Worm (Caenorhabditis elegans) whole organism, early embryonic: Measurements from ENCODE around the gene cin-4.
A peak's percentile ranks its signal among the peaks of the same experiment; 100 is the strongest.

Source experiments
- B0310.2 ChIP-seq: sonication (generic microtip); optimal IDR thresholded peaks from 2 replicates; lab custom pipeline; 2016; ENCODE audit warnings: mild to moderate bottlenecking, missing genetic modification characterization, missing compliant biosample characterization
- F13C5.2 ChIP-seq: sonication (generic microtip); optimal IDR thresholded peaks from 2 replicates; lab custom pipeline; 2017; ENCODE audit warnings: mild to moderate bottlenecking, missing genetic modification characterization, inconsistent platforms, missing compliant biosample characterization
- aly-1 ChIP-seq: sonication (generic microtip); optimal IDR thresholded peaks from 2 replicates; lab custom pipeline; 2016; ENCODE audit warnings: missing genetic modification characterization, missing compliant biosample characterization
- ama-1 ChIP-seq: fragments of 150-350 bp; optimal IDR thresholded peaks from 2 replicates; lab custom pipeline; 2014
- ceh-13 ChIP-seq: fragments of 200-800 bp; sonication (Bioruptor generic); optimal IDR thresholded peaks from 2 replicates; lab custom pipeline; 2018; ENCODE audit warnings: mild to moderate bottlenecking, missing genetic modification characterization, missing compliant biosample characterization
- ceh-36 ChIP-seq: sonication (generic microtip); optimal IDR thresholded peaks from 2 replicates; lab custom pipeline; 2016; ENCODE audit warnings: missing genetic modification characterization, inconsistent platforms, missing compliant biosample characterization
- ets-7 ChIP-seq: sonication (generic microtip); optimal IDR thresholded peaks from 2 replicates; lab custom pipeline; 2016; ENCODE audit warnings: missing genotype, missing genetic modification characterization, missing compliant biosample characterization
- flt-1 ChIP-seq: fragments of 200-800 bp; sonication (Bioruptor generic); IDR thresholded peaks from 2 replicates; pipeline ENCODE4 v1.3.6; 2022; ENCODE audit warnings: missing genetic modification characterization, missing compliant biosample characterization
- hmbx-1 ChIP-seq: sonication (generic microtip); optimal IDR thresholded peaks from 2 replicates; lab custom pipeline; 2016; ENCODE audit warnings: mild to moderate bottlenecking, missing genetic modification characterization, missing compliant biosample characterization
- hmg-4 ChIP-seq: fragments of 200-800 bp; sonication (Bioruptor generic); optimal IDR thresholded peaks from 2 replicates; lab custom pipeline; 2018; ENCODE audit warnings: mild to moderate bottlenecking, missing genetic modification characterization, missing compliant biosample characterization
- hnd-1 ChIP-seq: sonication (generic microtip); optimal IDR thresholded peaks from 2 replicates; lab custom pipeline; 2016; ENCODE audit warnings: missing genetic modification characterization, missing compliant biosample characterization
- pes-1 ChIP-seq: fragments of 200-800 bp; sonication (Bioruptor generic); IDR thresholded peaks from 2 replicates; pipeline ENCODE4 v1.3.6; 2022; ENCODE audit warnings: missing genetic modification reagents, missing genetic modification characterization, missing compliant biosample characterization
- scrt-1 ChIP-seq: fragments of 200-800 bp; sonication (Bioruptor generic); IDR thresholded peaks from 2 replicates; pipeline ENCODE4 v1.3.6; 2022; ENCODE audit warnings: missing genetic modification characterization, missing compliant biosample characterization
- sea-1 ChIP-seq: fragments of 200-800 bp; sonication (Bioruptor generic); conservative IDR thresholded peaks from 2 replicates; pipeline ENCODE4 v1.3.6; 2022; ENCODE audit warnings: missing genetic modification characterization, missing compliant biosample characterization
- tbx-11 ChIP-seq: fragments of 200-800 bp; sonication (Bioruptor generic); IDR thresholded peaks from 2 replicates; pipeline ENCODE4 v1.3.6; 2022; ENCODE audit warnings: missing genetic modification characterization, missing compliant biosample characterization
- tbx-37 ChIP-seq: fragments of 200-800 bp; sonication (Bioruptor generic); conservative IDR thresholded peaks from 2 replicates; pipeline ENCODE4 v1.3.6; 2022; ENCODE audit warnings: missing genetic modification reagents, missing genetic modification characterization, missing compliant biosample characterization
- tra-4 ChIP-seq: sonication (generic microtip); optimal IDR thresholded peaks from 2 replicates; lab custom pipeline; 2017; ENCODE audit warnings: missing genetic modification characterization, missing compliant biosample characterization

Gene cin-4

DNA sequence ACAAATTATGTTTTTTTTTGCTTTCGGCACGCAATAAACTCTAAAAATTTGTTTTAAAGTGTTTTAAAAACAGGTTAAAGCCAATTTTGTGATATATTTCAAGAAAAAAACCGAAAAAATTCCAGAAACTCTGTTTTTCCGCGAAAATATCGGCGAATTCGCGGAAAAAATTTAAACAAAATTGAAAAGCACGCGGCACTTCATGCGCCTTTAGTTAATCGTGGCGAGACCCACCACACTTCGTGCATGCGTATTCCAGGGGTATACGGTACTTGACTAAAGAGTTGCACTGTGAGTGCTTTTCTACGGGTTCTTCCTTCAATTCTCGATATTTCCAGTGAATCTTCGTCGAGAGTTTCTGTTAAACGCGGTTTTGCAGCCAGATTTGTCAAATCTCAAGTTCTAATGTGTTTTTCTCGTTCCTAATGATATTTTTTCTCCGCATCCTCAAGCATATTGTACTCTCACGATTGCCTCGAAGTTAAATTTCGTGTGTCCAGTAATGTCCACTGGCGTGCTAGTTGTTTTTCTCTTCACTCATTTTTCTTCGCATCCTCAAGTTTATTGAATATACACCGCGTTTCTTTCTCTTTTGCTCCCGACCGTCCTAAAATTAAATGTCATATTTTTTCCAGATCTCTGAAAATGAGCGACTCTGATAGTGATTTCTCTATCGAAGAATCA lies at the start of gene cin-4:
TSS of gene cin-4 (plus strand) at position 634 of the 684 bp plus-strand sequence.
- TF ChIP-seq aly-1 (tag; lab: Kevin White, UChicago) (no peak), tra-4 (no peak), pes-1 (GFP tag; lab: Robert Waterston, UW) (no peak), ceh-13 (no peak), F13C5.2 (tag; lab: Kevin White, UChicago) (no peak), ceh-36 (tag; lab: Kevin White, UChicago) (no peak), scrt-1 (no peak), flt-1 (GFP tag; lab: Robert Waterston, UW) (no peak), tbx-37 (GFP tag; lab: Robert Waterston, UW) (no peak), hmg-4 (GFP tag; lab: Kevin White, UChicago) (no peak), ama-1 (no peak), ets-7 (tag; lab: Kevin White, UChicago) (no peak), sea-1 (GFP tag; lab: Robert Waterston, UW) (no peak), hmbx-1 (tag; lab: Kevin White, UChicago) (no peak), B0310.2 (tag; lab: Kevin White, UChicago) (no peak), tbx-11 (GFP tag; lab: Robert Waterston, UW) (no peak), hnd-1 (tag; lab: Kevin White, UChicago) (no peak)

DNA sequence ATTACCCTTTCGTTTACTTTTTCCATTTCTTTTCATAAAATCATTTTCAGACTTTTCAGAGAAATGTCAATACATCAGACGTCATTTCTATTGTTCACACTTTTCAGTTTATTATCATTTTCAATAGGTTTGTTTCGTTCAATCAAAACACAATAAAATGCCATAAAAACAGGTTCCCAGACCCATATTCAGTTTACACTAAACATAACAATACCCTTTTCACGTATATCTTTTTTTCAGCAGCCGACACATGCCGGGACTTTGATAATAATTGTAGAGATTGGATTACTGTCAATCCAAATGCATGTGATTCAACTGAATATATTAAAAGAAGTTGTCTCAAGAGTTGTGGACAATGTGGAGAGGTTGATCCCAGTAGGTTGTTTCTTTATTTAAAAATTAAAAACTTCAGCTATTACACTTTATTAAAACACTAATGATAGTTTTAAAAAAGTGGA lies 48.2 kb upstream of the cin-4 start, which contains the start of gene C15F1.1:
TSS of gene C15F1.1 (plus strand) at position 51 of the 458 bp plus-strand sequence.
- TF ChIP-seq sea-1 (GFP tag; lab: Robert Waterston, UW), result no peak
- TF ChIP-seq tbx-37 (GFP tag; lab: Robert Waterston, UW), result no peak
- no peak for TF ChIP-seq tbx-11 (GFP tag; lab: Robert Waterston, UW)
- TF ChIP-seq scrt-1, result no peak
- no peak for TF ChIP-seq F13C5.2 (tag; lab: Kevin White, UChicago)
- TF ChIP-seq aly-1 (tag; lab: Kevin White, UChicago), result no peak
- no peak for TF ChIP-seq ceh-13
- no peak for TF ChIP-seq flt-1 (GFP tag; lab: Robert Waterston, UW)
- no peak for TF ChIP-seq pes-1 (GFP tag; lab: Robert Waterston, UW)
- TF ChIP-seq B0310.2 (tag; lab: Kevin White, UChicago), result no peak
- TF ChIP-seq tra-4, result no peak
- TF ChIP-seq hnd-1 (tag; lab: Kevin White, UChicago), result no peak
- TF ChIP-seq ceh-36 (tag; lab: Kevin White, UChicago), result no peak
- TF ChIP-seq ama-1, result no peak

DNA sequence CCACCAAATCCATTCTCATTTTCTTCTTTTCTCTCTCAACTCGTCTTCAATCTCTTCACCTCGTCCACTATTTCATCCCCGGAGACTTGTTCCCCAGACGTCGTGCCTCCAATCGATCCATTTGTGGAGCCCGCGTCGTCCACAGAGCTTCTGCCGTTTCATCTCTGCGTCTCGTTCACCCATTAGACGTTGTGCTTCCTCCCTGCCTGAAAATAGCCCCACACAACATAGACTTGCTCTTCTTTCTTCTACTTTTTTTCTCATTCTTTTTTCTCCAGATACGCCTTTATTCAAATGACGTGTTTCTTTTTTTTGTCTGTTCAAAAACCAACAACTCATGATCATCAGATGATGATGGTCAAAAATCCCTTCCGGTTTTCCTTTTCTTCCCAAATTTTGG lies 45.1 kb upstream of the cin-4 start:
- TF ChIP-seq tra-4 (no peak), ceh-13 (no peak), ama-1 (no peak), scrt-1 (no peak), flt-1 (GFP tag; lab: Robert Waterston, UW) (no peak), sea-1 (GFP tag; lab: Robert Waterston, UW) (no peak), hmg-4 (GFP tag; lab: Kevin White, UChicago) (no peak), aly-1 (tag; lab: Kevin White, UChicago) (no peak), B0310.2 (tag; lab: Kevin White, UChicago) (no peak), ceh-36 (tag; lab: Kevin White, UChicago) (no peak)

DNA sequence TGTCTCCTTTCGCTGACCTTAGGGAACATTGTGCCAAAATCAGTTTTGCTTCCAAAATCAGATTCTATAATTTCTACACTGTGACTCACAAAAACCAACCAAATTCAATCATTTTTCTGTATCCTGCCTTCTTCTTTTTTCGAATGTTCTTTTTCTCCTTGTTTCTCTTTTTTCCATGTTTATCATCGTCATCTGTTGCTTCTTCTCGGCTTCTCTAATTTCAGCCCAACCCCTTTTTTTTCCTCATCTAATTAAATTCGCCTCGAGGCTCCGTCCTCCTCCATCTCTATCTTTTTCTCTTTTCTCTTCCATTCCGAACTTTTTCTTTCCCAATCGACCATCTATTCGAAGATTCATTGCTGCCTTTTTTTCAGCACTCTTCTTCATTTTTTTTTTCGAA lies 43.4 kb upstream of the cin-4 start, which contains the start of gene unc-104:
TSS of gene unc-104 (plus strand) at position 311 of the 400 bp plus-strand sequence.
- TF ChIP-seq ceh-36 (tag; lab: Kevin White, UChicago), result no peak
- TF ChIP-seq ceh-13, result no peak
- TF ChIP-seq ama-1, result no peak
- TF ChIP-seq hmbx-1 (tag; lab: Kevin White, UChicago), result no peak
- no peak for TF ChIP-seq tbx-11 (GFP tag; lab: Robert Waterston, UW)
- TF ChIP-seq aly-1 (tag; lab: Kevin White, UChicago), result no peak
- TF ChIP-seq hnd-1 (tag; lab: Kevin White, UChicago), result no peak
- no peak for TF ChIP-seq sea-1 (GFP tag; lab: Robert Waterston, UW)
- TF ChIP-seq tra-4, result no peak
- no peak for TF ChIP-seq ets-7 (tag; lab: Kevin White, UChicago)
- no peak for TF ChIP-seq F13C5.2 (tag; lab: Kevin White, UChicago)
- no peak for TF ChIP-seq flt-1 (GFP tag; lab: Robert Waterston, UW)
- TF ChIP-seq hmg-4 (GFP tag; lab: Kevin White, UChicago), result no peak
- no peak for TF ChIP-seq pes-1 (GFP tag; lab: Robert Waterston, UW)

DNA sequence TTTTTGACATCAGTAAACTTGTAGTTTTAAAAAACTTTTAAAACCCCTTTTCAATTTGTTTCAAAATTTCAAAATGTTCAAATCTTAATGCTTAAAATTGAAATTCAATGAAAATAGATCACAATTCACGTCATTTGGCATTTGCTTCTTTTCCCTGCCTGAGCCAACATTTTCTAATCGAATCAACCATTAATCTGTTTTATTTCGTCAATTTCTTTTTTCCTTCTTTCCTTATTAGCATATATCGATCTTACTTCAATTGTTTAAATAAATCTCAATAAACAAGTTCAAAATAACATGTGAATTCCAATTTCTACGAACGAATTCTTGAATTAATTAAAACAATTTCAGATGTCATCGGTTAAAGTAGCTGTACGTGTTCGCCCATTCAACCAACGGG lies 42.5 kb upstream of the cin-4 start:
- TF ChIP-seq aly-1 (tag; lab: Kevin White, UChicago) (no peak), ceh-36 (tag; lab: Kevin White, UChicago) (no peak)

ce11 chrII:7001405-7001804 lies 36.7 kb upstream of the cin-4 start:
- peak; percentile 57 for TF ChIP-seq ets-7 (tag; lab: Kevin White, UChicago)
- TF ChIP-seq sea-1 (GFP tag; lab: Robert Waterston, UW), result peak; percentile 96
- peak; percentile 98 for TF ChIP-seq flt-1 (GFP tag; lab: Robert Waterston, UW)
- peak; percentile 68 for TF ChIP-seq hmbx-1 (tag; lab: Kevin White, UChicago)
- TF ChIP-seq ceh-13, result peak; percentile 77
- peak; percentile 89 for TF ChIP-seq tbx-37 (GFP tag; lab: Robert Waterston, UW)
- TF ChIP-seq tbx-11 (GFP tag; lab: Robert Waterston, UW), result peak; percentile 90
- TF ChIP-seq pes-1 (GFP tag; lab: Robert Waterston, UW), result peak; percentile 96
- TF ChIP-seq hnd-1 (tag; lab: Kevin White, UChicago), result peak; percentile 67
- peak; percentile 97 for TF ChIP-seq ceh-36 (tag; lab: Kevin White, UChicago)
- TF ChIP-seq aly-1 (tag; lab: Kevin White, UChicago), result peak; percentile 81
- TF ChIP-seq hmg-4 (GFP tag; lab: Kevin White, UChicago), result peak; percentile 97
- TF ChIP-seq scrt-1, result peak; percentile 97
- peak; percentile 78 for TF ChIP-seq B0310.2 (tag; lab: Kevin White, UChicago)
- peak; percentile 72 for TF ChIP-seq tra-4
- peak; percentile 80 for TF ChIP-seq F13C5.2 (tag; lab: Kevin White, UChicago)
